Fruit fly (Drosophila melanogaster) whole organism, prepupa: ENCODE measurements around the gene CG42587.

ENCODE experiments used
- CG11762 ChIP-seq: fragments of 200-800 bp; sonication (Bioruptor generic); optimal IDR thresholded peaks from 3 replicates; lab custom pipeline; 2016; ENCODE audit warnings: missing biosample characterization, missing genetic modification characterization; ENCODE audit not compliant: insufficient read depth
- CG11902 ChIP-seq: fragments of 200-800 bp; sonication (Bioruptor generic); optimal IDR thresholded peaks from 3 replicates; lab custom pipeline; 2016; ENCODE audit warnings: missing biosample characterization, missing genetic modification characterization
- CG15336 ChIP-seq: fragments of 200-800 bp; sonication (Bioruptor generic); IDR thresholded peaks from 2 replicates; pipeline ENCODE4 v1.3.6; 2022; ENCODE audit warnings: missing biosample characterization, missing genetic modification characterization
- CG31627 ChIP-seq: fragments of 200-800 bp; sonication (Bioruptor generic); optimal IDR thresholded peaks from 3 replicates; lab custom pipeline; 2016; ENCODE audit warnings: missing biosample characterization, missing genetic modification characterization
- CG32006 ChIP-seq: fragments of 200-800 bp; sonication (Bioruptor generic); optimal IDR thresholded peaks from 3 replicates; lab custom pipeline; 2017; ENCODE audit warnings: missing biosample characterization, mild to moderate bottlenecking, missing genetic modification characterization
- CG34406 ChIP-seq: fragments of 200-800 bp; sonication (Bioruptor generic); optimal IDR thresholded peaks from 3 replicates; lab custom pipeline; 2016; ENCODE audit warnings: missing biosample characterization, missing genetic modification characterization
- CG3919 ChIP-seq: fragments of 200-800 bp; sonication (Bioruptor generic); optimal IDR thresholded peaks from 3 replicates; lab custom pipeline; 2016; ENCODE audit warnings: missing biosample characterization, missing genetic modification characterization
- CG4318 ChIP-seq: fragments of 200-800 bp; sonication (Bioruptor generic); optimal IDR thresholded peaks from 3 replicates; lab custom pipeline; 2017; ENCODE audit warnings: missing biosample characterization, mild to moderate bottlenecking, missing genetic modification characterization
- CG6276 ChIP-seq: fragments of 200-800 bp; sonication (Bioruptor generic); optimal IDR thresholded peaks from 2 replicates; lab custom pipeline; 2017; ENCODE audit warnings: missing biosample characterization, mild to moderate bottlenecking, missing genetic modification characterization
- CG6792 ChIP-seq: fragments of 200-800 bp; sonication (Bioruptor generic); optimal IDR thresholded peaks from 3 replicates; lab custom pipeline; 2016; ENCODE audit warnings: missing biosample characterization, missing genetic modification characterization
- CG6808 ChIP-seq: fragments of 200-800 bp; sonication (Bioruptor generic); optimal IDR thresholded peaks from 3 replicates; lab custom pipeline; 2017; ENCODE audit warnings: missing biosample characterization, missing genetic modification characterization, mild to moderate bottlenecking, moderate library complexity, missing genetic modification reagents
- CG8119 ChIP-seq: fragments of 200-800 bp; sonication (Bioruptor generic); IDR thresholded peaks from 3 replicates; pipeline ENCODE4 v1.3.6; 2022; ENCODE audit warnings: missing biosample characterization, missing genetic modification characterization
- CG8319 ChIP-seq: fragments of 200-800 bp; sonication (Bioruptor generic); optimal IDR thresholded peaks from 3 replicates; lab custom pipeline; 2016; ENCODE audit warnings: missing biosample characterization, missing genetic modification characterization
- CG8632 ChIP-seq: fragments of 200-800 bp; sonication (Bioruptor generic); optimal IDR thresholded peaks from 3 replicates; lab custom pipeline; 2016; ENCODE audit warnings: missing biosample characterization, missing genetic modification characterization
- Eip75B ChIP-seq: fragments of 200-800 bp; sonication (Bioruptor generic); optimal IDR thresholded peaks from 3 replicates; lab custom pipeline; 2016; ENCODE audit warnings: missing biosample characterization, missing genetic modification characterization
- Eip78C ChIP-seq: fragments of 200-800 bp; sonication (Bioruptor generic); peaks from one replicate; lab custom pipeline; 2016; ENCODE audit warnings: missing biosample characterization, missing genetic modification characterization
- Ets21C ChIP-seq: fragments of 200-800 bp; sonication (Bioruptor generic); optimal IDR thresholded peaks from 3 replicates; lab custom pipeline; 2016; ENCODE audit warnings: missing biosample characterization, missing genetic modification characterization
- Ets96B ChIP-seq: fragments of 200-800 bp; optimal IDR thresholded peaks from 2 replicates; lab custom pipeline; 2019; ENCODE audit warnings: missing biosample characterization, mild to moderate bottlenecking, missing genetic modification characterization, moderate library complexity
- Hr4 ChIP-seq: fragments of 200-800 bp; sonication (Bioruptor generic); optimal IDR thresholded peaks from 3 replicates; lab custom pipeline; 2016; ENCODE audit warnings: missing biosample characterization, missing genetic modification characterization
- Lpt ChIP-seq: fragments of 200-800 bp; sonication (Bioruptor generic); optimal IDR thresholded peaks from 3 replicates; lab custom pipeline; 2016; ENCODE audit warnings: missing biosample characterization, missing genetic modification characterization
- Met ChIP-seq: fragments of 200-800 bp; sonication (Bioruptor generic); optimal IDR thresholded peaks from 3 replicates; lab custom pipeline; 2016; ENCODE audit warnings: missing biosample characterization, missing genetic modification characterization
- Smox ChIP-seq: fragments of 200-800 bp; sonication (Bioruptor generic); optimal IDR thresholded peaks from 3 replicates; lab custom pipeline; 2016; ENCODE audit warnings: missing biosample characterization, missing genetic modification characterization
- Sox102F ChIP-seq: fragments of 200-800 bp; sonication (Bioruptor generic); optimal IDR thresholded peaks from 2 replicates; lab custom pipeline; 2016; ENCODE audit warnings: missing biosample characterization, mild to moderate bottlenecking, missing genetic modification characterization
- Sox14 ChIP-seq: fragments of 200-800 bp; sonication (Bioruptor generic); optimal IDR thresholded peaks from 3 replicates; lab custom pipeline; 2016; ENCODE audit warnings: missing biosample characterization, missing genetic modification characterization
- achi ChIP-seq: fragments of 200-800 bp; sonication (Bioruptor generic); optimal IDR thresholded peaks from 3 replicates; lab custom pipeline; 2016; ENCODE audit warnings: missing biosample characterization, missing genetic modification characterization
- acj6 ChIP-seq: fragments of 200-800 bp; sonication (Bioruptor generic); optimal IDR thresholded peaks from 3 replicates; lab custom pipeline; 2016; ENCODE audit warnings: missing biosample characterization, missing genetic modification characterization
- cyc ChIP-seq: fragments of 200-800 bp; sonication (Bioruptor generic); optimal IDR thresholded peaks from 3 replicates; lab custom pipeline; 2016; ENCODE audit warnings: missing biosample characterization, missing genetic modification characterization
- esn ChIP-seq: fragments of 200-800 bp; sonication (Bioruptor generic); optimal IDR thresholded peaks from 2 replicates; lab custom pipeline; 2016; ENCODE audit warnings: missing biosample characterization, mild to moderate bottlenecking, missing genetic modification characterization, moderate library complexity
- fd59A ChIP-seq: fragments of 200-800 bp; sonication (Bioruptor generic); optimal IDR thresholded peaks from 2 replicates; lab custom pipeline; 2017; ENCODE audit warnings: missing biosample characterization, mild to moderate bottlenecking, missing genetic modification characterization, missing genetic modification reagents
- fd85E ChIP-seq: fragments of 200-800 bp; sonication (Bioruptor generic); optimal IDR thresholded peaks from 3 replicates; lab custom pipeline; 2016; ENCODE audit warnings: missing biosample characterization, missing genetic modification characterization
- fkh ChIP-seq: fragments of 200-800 bp; sonication (Bioruptor generic); optimal IDR thresholded peaks from 3 replicates; lab custom pipeline; 2017; ENCODE audit warnings: missing biosample characterization, mild to moderate bottlenecking, missing genetic modification characterization, moderate library complexity
- lz ChIP-seq: fragments of 200-800 bp; sonication (Bioruptor generic); optimal IDR thresholded peaks from 3 replicates; lab custom pipeline; 2016; ENCODE audit warnings: missing biosample characterization, missing genetic modification characterization
- net ChIP-seq: fragments of 200-800 bp; sonication (Bioruptor generic); optimal IDR thresholded peaks from 3 replicates; lab custom pipeline; 2016; ENCODE audit warnings: missing biosample characterization, missing genetic modification characterization
- pdm3 ChIP-seq: fragments of 200-800 bp; sonication (Bioruptor generic); optimal IDR thresholded peaks from 3 replicates; lab custom pipeline; 2016; ENCODE audit warnings: missing biosample characterization, missing genetic modification characterization
- salr ChIP-seq, 2 experiments: fragments of 200-800 bp; sonication (Bioruptor generic); optimal IDR thresholded peaks; 3 replicates each; lab custom pipeline; 2016 to 2018; ENCODE audit warnings: missing biosample characterization in 2 of 2, missing genetic modification characterization in 2 of 2, mild to moderate bottlenecking in 1 of 2
- spab ChIP-seq: fragments of 200-800 bp; sonication (Bioruptor generic); optimal IDR thresholded peaks from 2 replicates; lab custom pipeline; 2017; ENCODE audit warnings: missing biosample characterization, mild to moderate bottlenecking, missing genetic modification characterization, missing genetic modification reagents
- ss ChIP-seq, 2 experiments: fragments of 200-800 bp; sonication (Bioruptor generic); optimal IDR thresholded peaks; 2 replicates in 1 of 2; 3 replicates in 1 of 2; lab custom pipeline; 2017 to 2018; ENCODE audit warnings: mild to moderate bottlenecking in 2 of 2, missing biosample characterization in 2 of 2, missing genetic modification characterization in 2 of 2, moderate library complexity in 1 of 2
- svp ChIP-seq: fragments of 200-800 bp; sonication (Bioruptor generic); peaks from one replicate; lab custom pipeline; 2016; ENCODE audit warnings: missing biosample characterization, missing genetic modification characterization
- topi ChIP-seq: fragments of 200-800 bp; sonication (Bioruptor generic); optimal IDR thresholded peaks from 3 replicates; lab custom pipeline; 2016; ENCODE audit warnings: missing biosample characterization, missing genetic modification characterization

The CG42587 gene

DNA sequence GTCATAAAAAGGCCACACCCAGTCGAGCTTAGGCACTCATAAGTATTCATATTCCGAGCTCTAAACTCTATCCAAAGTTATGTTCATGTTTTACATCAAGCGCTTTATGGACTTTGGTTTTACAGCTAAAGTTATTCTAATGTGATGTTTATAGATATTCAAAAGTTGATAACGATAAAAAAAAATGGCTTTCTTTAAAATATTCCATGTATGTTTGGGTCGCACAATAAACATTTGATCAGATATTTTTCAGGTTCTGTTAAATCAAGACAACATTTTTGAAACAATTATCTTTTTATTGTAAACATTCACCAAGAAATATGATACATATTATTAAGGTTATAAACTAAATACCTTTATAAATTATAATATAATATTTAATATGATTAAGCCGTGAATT lies 46.0 kb downstream of the CG42587 start:
- no peak for TF ChIP-seq CG11762 (GFP tag; lab: Kevin White, UChicago)
- no peak for TF ChIP-seq acj6 (GFP tag; lab: Kevin White, UChicago)
- TF ChIP-seq spab (GFP tag; lab: Kevin White, UChicago): no peak
- TF ChIP-seq CG15336: no peak
- no peak for TF ChIP-seq CG11902 (GFP tag; lab: Kevin White, UChicago)
- no peak for TF ChIP-seq fd59A (GFP tag; lab: Kevin White, UChicago)
- no peak for TF ChIP-seq ss (GFP tag; optimal IDR thresholded peaks at IDR 0.05; lab: Kevin White, UChicago)
- TF ChIP-seq topi (GFP tag; lab: Kevin White, UChicago): no peak
- no peak for TF ChIP-seq pdm3 (GFP tag; lab: Kevin White, UChicago)
- no peak for TF ChIP-seq cyc
- no peak for TF ChIP-seq fd85E (GFP tag; lab: Kevin White, UChicago)
- TF ChIP-seq CG4318: no peak
- TF ChIP-seq CG34406 (GFP tag; lab: Kevin White, UChicago): no peak
- no peak for TF ChIP-seq CG8119 (GFP tag; lab: Robert Waterston, UW)
- no peak for TF ChIP-seq Ets21C (GFP tag; lab: Kevin White, UChicago)
- TF ChIP-seq Lpt (GFP tag; lab: Kevin White, UChicago): no peak
- no peak for TF ChIP-seq CG3919 (GFP tag; lab: Kevin White, UChicago)

DNA sequence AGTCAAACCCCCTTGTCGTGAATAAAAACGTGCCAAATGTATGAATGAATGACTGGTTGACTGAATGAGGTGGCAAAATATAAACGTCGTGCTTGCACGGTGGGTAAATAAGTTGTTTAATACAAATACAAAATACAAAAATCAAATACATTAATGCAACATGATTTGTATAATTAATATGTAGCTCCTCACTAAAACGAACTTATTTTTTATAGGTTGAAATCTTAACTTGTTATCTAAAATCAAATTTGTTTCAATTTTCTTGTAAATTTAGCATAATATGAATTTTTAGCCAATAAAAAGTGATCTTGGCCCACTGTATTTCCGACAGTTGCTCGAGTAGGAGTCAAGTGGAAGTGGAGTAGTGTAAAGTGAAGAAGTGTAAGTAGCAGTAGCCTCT lies 47.1 kb downstream of the CG42587 start:
- TF ChIP-seq ss (GFP tag; optimal IDR thresholded peaks at IDR 0.05; lab: Kevin White, UChicago) (peak in 1 of 2 experiments; percentile 5), salr (GFP tag; optimal IDR thresholded peaks at IDR 0.05; lab: Kevin White, UChicago) (no peak), fd85E (GFP tag; lab: Kevin White, UChicago) (no peak), esn (peak; percentile 11), CG8319 (GFP tag; lab: Kevin White, UChicago) (peak; percentile 1), CG6276 (GFP tag; lab: Kevin White, UChicago) (peak; percentile 37), Met (GFP tag; lab: Kevin White, UChicago) (peak; percentile 11), topi (GFP tag; lab: Kevin White, UChicago) (no peak), pdm3 (GFP tag; lab: Kevin White, UChicago) (peak; percentile 31), Ets96B (tag; lab: Kevin White, UChicago) (peak; percentile 13), net (peak; percentile 47), acj6 (GFP tag; lab: Kevin White, UChicago) (peak; percentile 1), svp (peak; percentile 62), CG32006 (GFP tag; lab: Kevin White, UChicago) (peak; percentile 65), CG11762 (GFP tag; lab: Kevin White, UChicago) (peak; percentile 1), cyc (peak; percentile 4), CG15336 (peak; percentile 55; the same call in 1 of the 2 replicates), Eip78C (peak; percentile 78), CG31627 (GFP tag; lab: Kevin White, UChicago) (no peak), Smox (GFP tag; lab: Kevin White, UChicago) (peak; percentile 24), Sox14 (no peak), lz (GFP tag; lab: Kevin White, UChicago) (no peak), CG6792 (peak; percentile 16), fkh (no peak), CG6808 (GFP tag; lab: Kevin White, UChicago) (no peak), CG8632 (GFP tag; lab: Kevin White, UChicago) (peak; percentile 8), Hr4 (peak; percentile 45), CG4318 (peak; percentile 29), Eip75B (no peak), achi (peak; percentile 10), Sox102F (GFP tag; lab: Kevin White, UChicago) (peak; percentile 14)
